Fruit fly (Drosophila melanogaster) whole organism, embryonic: ENCODE measurements around the gene CG10286.
A peak's percentile ranks its signal among the peaks of the same experiment; 100 is the strongest.

Experiments
- Abd-B ChIP-seq: fragments of 200-800 bp; sonication (Bioruptor generic); optimal IDR thresholded peaks from 2 replicates; lab custom pipeline; 2018; ENCODE audit warnings: missing biosample characterization, mild to moderate bottlenecking, missing genetic modification characterization, moderate library complexity
- Adf1 ChIP-seq: fragments of 200-800 bp; sonication (Bioruptor generic); IDR thresholded peaks from 2 replicates; pipeline ENCODE4 v1.3.6; 2022; ENCODE audit warnings: missing biosample characterization, missing genetic modification characterization
- B-H2 ChIP-seq: fragments of 200-800 bp; sonication (Bioruptor generic); optimal IDR thresholded peaks from 2 replicates; lab custom pipeline; 2018; ENCODE audit warnings: missing biosample characterization, mild to moderate bottlenecking, missing genetic modification characterization
- Blimp-1 ChIP-seq: fragments of 200-800 bp; sonication (Bioruptor generic); optimal IDR thresholded peaks from 3 replicates; lab custom pipeline; 2018; ENCODE audit warnings: missing biosample characterization, missing genetic modification characterization, mild to moderate bottlenecking, moderate library complexity, missing genetic modification reagents
- CG10147 ChIP-seq: fragments of 200-800 bp; sonication (Bioruptor generic); optimal IDR thresholded peaks from 2 replicates; lab custom pipeline; 2019; ENCODE audit warnings: missing biosample characterization, mild to moderate bottlenecking, missing genetic modification characterization, moderate library complexity
- CG10209 ChIP-seq: fragments of 200-800 bp; sonication (Bioruptor generic); optimal IDR thresholded peaks from 3 replicates; lab custom pipeline; 2017; ENCODE audit warnings: missing biosample characterization, mild to moderate bottlenecking, missing genetic modification characterization, missing genetic modification reagents
- CG1024 ChIP-seq: fragments of 200-800 bp; sonication (Bioruptor generic); IDR thresholded peaks from 2 replicates; pipeline ENCODE4 v1.3.6; 2022; ENCODE audit warnings: missing biosample characterization, missing genetic modification characterization
- CG10366 ChIP-seq: fragments of 200-800 bp; sonication (Bioruptor generic); IDR thresholded peaks from 2 replicates; pipeline ENCODE4 v1.3.6; 2022; ENCODE audit warnings: missing biosample characterization, missing genetic modification characterization
- CG11504 ChIP-seq: fragments of 200-800 bp; sonication (Bioruptor generic); optimal IDR thresholded peaks from 3 replicates; lab custom pipeline; 2019; ENCODE audit warnings: missing biosample characterization, mild to moderate bottlenecking, missing genetic modification characterization, moderate library complexity
- CG11695 ChIP-seq: fragments of 200-800 bp; sonication (Bioruptor generic); IDR thresholded peaks from 3 replicates; pipeline ENCODE4 v1.3.6; 2022; ENCODE audit warnings: missing biosample characterization, missing genetic modification characterization
- CG12155 ChIP-seq: fragments of 200-800 bp; sonication (Bioruptor generic); optimal IDR thresholded peaks from 3 replicates; lab custom pipeline; 2016; ENCODE audit warnings: missing biosample characterization, missing genetic modification characterization
- CG12769 ChIP-seq: fragments of 200-800 bp; sonication (Bioruptor generic); optimal IDR thresholded peaks from 2 replicates; lab custom pipeline; 2019; ENCODE audit warnings: missing biosample characterization, mild to moderate bottlenecking, missing genetic modification characterization, moderate library complexity
- CG12942 ChIP-seq: fragments of 200-800 bp; sonication (Bioruptor generic); optimal IDR thresholded peaks from 3 replicates; lab custom pipeline; 2016; ENCODE audit warnings: missing biosample characterization, missing genetic modification characterization
- CG13775 ChIP-seq: fragments of 200-800 bp; sonication (Bioruptor generic); optimal IDR thresholded peaks from 3 replicates; lab custom pipeline; 2017; ENCODE audit warnings: missing biosample characterization, mild to moderate bottlenecking, missing genetic modification characterization
- CG15011 ChIP-seq: fragments of 200-800 bp; sonication (Bioruptor generic); optimal IDR thresholded peaks from 3 replicates; lab custom pipeline; 2018; ENCODE audit warnings: missing biosample characterization, mild to moderate bottlenecking, missing genetic modification characterization
- CG15269 ChIP-seq: fragments of 200-800 bp; sonication (Bioruptor generic); optimal IDR thresholded peaks from 2 replicates; lab custom pipeline; 2018; ENCODE audit warnings: missing biosample characterization, mild to moderate bottlenecking, missing genetic modification characterization, moderate library complexity
- CG5180 ChIP-seq: fragments of 200-800 bp; sonication (Bioruptor generic); optimal IDR thresholded peaks from 3 replicates; lab custom pipeline; 2017; ENCODE audit warnings: missing biosample characterization, missing genetic modification characterization, mild to moderate bottlenecking, moderate library complexity, missing genetic modification reagents
- CG8290 ChIP-seq, 3 experiments: fragments of 200-800 bp; sonication (Bioruptor generic); optimal IDR thresholded peaks; 2 replicates each; lab custom pipeline; 2016 to 2019; ENCODE audit warnings: missing biosample characterization in 3 of 3, missing genetic modification characterization in 3 of 3, mild to moderate bottlenecking in 2 of 3, moderate library complexity in 1 of 3
- CG9876 ChIP-seq: fragments of 200-800 bp; sonication (Bioruptor generic); optimal IDR thresholded peaks from 2 replicates; lab custom pipeline; 2016; ENCODE audit warnings: missing biosample characterization, missing genetic modification characterization
- D ChIP-seq, 2 experiments: fragments of 200-800 bp in 1 of 2; fragments of >200 bp in 1 of 2; sonication (Bioruptor generic) in 1 of 2; optimal IDR thresholded peaks; 2 replicates in 1 of 2; 3 replicates in 1 of 2; lab custom pipeline; 2017; ENCODE audit warnings: mild to moderate bottlenecking in 1 of 2, missing biosample characterization in 1 of 2, missing genetic modification characterization in 1 of 2, missing genetic modification reagents in 1 of 2
- Dfd ChIP-seq, 2 experiments: fragments of >200 bp; optimal IDR thresholded peaks; 2 replicates each; lab custom pipeline; 2017; ENCODE audit warnings: missing biosample characterization in 2 of 2, missing genetic modification characterization in 2 of 2
- Hmr ChIP-seq: fragments of 200-800 bp; sonication (Bioruptor generic); optimal IDR thresholded peaks from 3 replicates; lab custom pipeline; 2017; ENCODE audit warnings: mild to moderate bottlenecking, missing biosample characterization, missing genetic modification reagents, missing genetic modification characterization
- Lhr ChIP-seq: fragments of 200-800 bp; sonication (Bioruptor generic); optimal IDR thresholded peaks from 3 replicates; lab custom pipeline; 2017; ENCODE audit warnings: mild to moderate bottlenecking, missing biosample characterization, missing genetic modification reagents, missing genetic modification characterization
- Mad ChIP-seq: fragments of 200-800 bp; sonication (Bioruptor generic); optimal IDR thresholded peaks from 2 replicates; lab custom pipeline; 2016; ENCODE audit warnings: missing biosample characterization, missing genetic modification characterization
- Med ChIP-seq: fragments of 200-800 bp; sonication (Bioruptor generic); peaks from one replicate; lab custom pipeline; 2016; ENCODE audit warnings: missing biosample characterization, missing genetic modification characterization, mild to moderate bottlenecking, inconsistent platforms, moderate library complexity
- Pdp1 ChIP-seq, 2 experiments: fragments of 200-800 bp; sonication (Bioruptor generic); optimal IDR thresholded peaks; 3 replicates each; lab custom pipeline; 2016; ENCODE audit warnings: missing biosample characterization in 2 of 2, missing genetic modification characterization in 2 of 2, mild to moderate bottlenecking in 1 of 2, moderate library complexity in 1 of 2
- Six4 ChIP-seq: fragments of 200-800 bp; sonication (Bioruptor generic); optimal IDR thresholded peaks from 2 replicates; lab custom pipeline; 2016; ENCODE audit warnings: missing biosample characterization, missing genetic modification characterization
- cas ChIP-seq: fragments of 200-800 bp; sonication (Bioruptor generic); IDR thresholded peaks from 2 replicates; pipeline ENCODE4 v1.3.6; 2022; ENCODE audit warnings: missing biosample characterization, missing genetic modification characterization
- grau ChIP-seq: fragments of 200-800 bp; optimal IDR thresholded peaks from 3 replicates; lab custom pipeline; 2019; ENCODE audit warnings: missing biosample characterization, mild to moderate bottlenecking, missing genetic modification characterization, moderate library complexity
- grn ChIP-seq: fragments of 200-800 bp; sonication (Bioruptor generic); optimal IDR thresholded peaks from 3 replicates; lab custom pipeline; 2017; ENCODE audit warnings: missing biosample characterization, missing genetic modification characterization
- hbn ChIP-seq: fragments of 200-800 bp; sonication (Bioruptor generic); IDR thresholded peaks from 2 replicates; pipeline ENCODE4 v1.3.6; 2022; ENCODE audit warnings: missing biosample characterization, missing genetic modification characterization; ENCODE audit not compliant: partially characterized antibody
- hth ChIP-seq: fragments of >200 bp; optimal IDR thresholded peaks from 2 replicates; lab custom pipeline; 2017; ENCODE audit warnings: inconsistent platforms
- lbe ChIP-seq: fragments of 200-800 bp; sonication (Bioruptor generic); optimal IDR thresholded peaks from 2 replicates; lab custom pipeline; 2016; ENCODE audit warnings: missing biosample characterization, mild to moderate bottlenecking, missing genetic modification characterization
- lilli ChIP-seq: fragments of 200-800 bp; sonication (Bioruptor generic); optimal IDR thresholded peaks from 3 replicates; lab custom pipeline; 2016; ENCODE audit warnings: missing biosample characterization, missing genetic modification characterization
- lmd ChIP-seq: fragments of 200-800 bp; sonication (Bioruptor generic); IDR thresholded peaks from 2 replicates; pipeline ENCODE4 v1.3.6; 2022; ENCODE audit warnings: missing biosample characterization, missing genetic modification characterization
- mld ChIP-seq: fragments of 200-800 bp; sonication (Bioruptor generic); IDR thresholded peaks from 3 replicates; pipeline ENCODE4 v1.3.6; 2022; ENCODE audit warnings: missing biosample characterization, missing genetic modification characterization; ENCODE audit not compliant: partially characterized antibody
- nerfin-2 ChIP-seq: fragments of 200-800 bp; sonication (Bioruptor generic); IDR thresholded peaks from 2 replicates; pipeline ENCODE4 v1.3.6; 2022; ENCODE audit warnings: missing biosample characterization, missing genetic modification characterization; ENCODE audit not compliant: partially characterized antibody
- nmo ChIP-seq: fragments of 200-800 bp; sonication (Bioruptor generic); optimal IDR thresholded peaks from 2 replicates; lab custom pipeline; 2018; ENCODE audit warnings: missing biosample characterization, mild to moderate bottlenecking, missing genetic modification characterization, moderate library complexity
- phol ChIP-seq: fragments of 200-800 bp; sonication (Bioruptor generic); optimal IDR thresholded peaks from 3 replicates; lab custom pipeline; 2018; ENCODE audit warnings: missing biosample characterization, mild to moderate bottlenecking, missing genetic modification characterization, moderate library complexity
- pita ChIP-seq: fragments of 200-800 bp; sonication (Bioruptor generic); optimal IDR thresholded peaks from 2 replicates; lab custom pipeline; 2017; ENCODE audit warnings: missing biosample characterization, mild to moderate bottlenecking, missing genetic modification characterization
- sd ChIP-seq: fragments of 200-800 bp; sonication (Bioruptor generic); optimal IDR thresholded peaks from 3 replicates; lab custom pipeline; 2018; ENCODE audit warnings: missing biosample characterization, mild to moderate bottlenecking, missing genetic modification characterization, moderate library complexity
- slou ChIP-seq: fragments of 200-800 bp; sonication (Bioruptor generic); optimal IDR thresholded peaks from 3 replicates; lab custom pipeline; 2016; ENCODE audit warnings: missing biosample characterization, missing genetic modification characterization
- sug ChIP-seq: fragments of 200-800 bp; optimal IDR thresholded peaks from 2 replicates; lab custom pipeline; 2019; ENCODE audit warnings: missing biosample characterization, mild to moderate bottlenecking, missing genetic modification characterization, moderate library complexity
- tin ChIP-seq: fragments of 200-800 bp; sonication (Bioruptor generic); optimal IDR thresholded peaks from 3 replicates; lab custom pipeline; 2016; ENCODE audit warnings: missing biosample characterization, missing genetic modification characterization
- twi ChIP-seq: fragments of 200-800 bp; optimal IDR thresholded peaks from 2 replicates; lab custom pipeline; 2019; ENCODE audit warnings: missing biosample characterization, mild to moderate bottlenecking, missing genetic modification characterization, moderate library complexity
- vnd ChIP-seq: fragments of 200-800 bp; sonication (Bioruptor generic); IDR thresholded peaks from 3 replicates; pipeline ENCODE4 v1.3.6; 2022; ENCODE audit warnings: missing biosample characterization, missing genetic modification characterization; ENCODE audit not compliant: partially characterized antibody

Gene CG10286

dm6 chr3R:6414439-6415344 lies 45.9 kb downstream of the CG10286 start (continued):
- TF ChIP-seq Hmr (GFP tag; lab: Kevin White, UChicago) (peak; percentile 36), CG12942 (no peak), grn (GFP tag; lab: Kevin White, UChicago) (peak; percentile 64), CG5180 (GFP tag; lab: Kevin White, UChicago) (no peak), slou (GFP tag; lab: Kevin White, UChicago) (peak; percentile 27), lbe (GFP tag; lab: Kevin White, UChicago) (no peak), lilli (GFP tag; lab: Kevin White, UChicago) (peak; percentile 6), Abd-B (no peak), grau (peak; percentile 53), vnd (GFP tag; lab: Robert Waterston, UW) (no peak), CG13775 (peak; percentile 8), twi (tag; lab: Kevin White, UChicago) (no peak), CG11695 (GFP tag; lab: Robert Waterston, UW) (0 out of 3 replicates have a peak, but pooled peaks have one; percentile 40), Blimp-1 (GFP tag; lab: Kevin White, UChicago) (peak; percentile 41), CG11504 (tag; lab: Kevin White, UChicago) (peak; percentile 74), Pdp1 (GFP tag; optimal IDR thresholded peaks at IDR 0.05; lab: Kevin White, UChicago) (no peak), Lhr (GFP tag; lab: Kevin White, UChicago) (no peak), Med (GFP tag; lab: Kevin White, UChicago) (peak; percentile 12), phol (tag; lab: Kevin White, UChicago) (peak; percentile 56), CG15269 (tag; lab: Kevin White, UChicago) (peak; percentile 55), hth (lab: Kevin White, UChicago) (no peak), CG15011 (GFP tag; lab: Kevin White, UChicago) (no peak), hbn (GFP tag; lab: Robert Waterston, UW) (no peak), lmd (0 out of 2 replicates have a peak, but pooled peaks have one; percentile 33), tin (GFP tag; lab: Kevin White, UChicago) (peak; percentile 22), cas (GFP tag; lab: Robert Waterston, UW) (no peak), CG12769 (peak; percentile 90), pita (GFP tag; lab: Kevin White, UChicago) (no peak), CG10209 (GFP tag; lab: Kevin White, UChicago) (peak; percentile 25), B-H2 (GFP tag; lab: Kevin White, UChicago) (peak; percentile 20), sd (tag; lab: Kevin White, UChicago) (peak; percentile 61), nerfin-2 (0 out of 2 replicates have a peak, but pooled peaks have one; percentile 26), Six4 (no peak), Adf1 (GFP tag; lab: Robert Waterston, UW) (peak; percentile 33; the same call in 1 of the 2 replicates), CG12155 (GFP tag; lab: Kevin White, UChicago) (peak; percentile 14), mld (no peak), Dfd (GFP tag; optimal IDR thresholded peaks at IDR 0.05; lab: Kevin White, UChicago) (no peak), CG8290 (GFP tag; optimal IDR thresholded peaks at IDR 0.05; lab: Kevin White, UChicago) (no peak), CG8290 (tag; optimal IDR thresholded peaks at IDR 0.05; lab: Kevin White, UChicago) (peak in 1 of 2 experiments; percentile 28), sug (peak; percentile 13), nmo (peak; percentile 52), CG10147 (GFP tag; lab: Kevin White, UChicago) (peak; percentile 30), CG10366 (GFP tag; lab: Robert Waterston, UW) (no peak), Mad (no peak), CG9876 (GFP tag; lab: Kevin White, UChicago) (no peak), D (optimal IDR thresholded peaks at IDR 0.05; lab: Kevin White, UChicago) (no peak), D (GFP tag; optimal IDR thresholded peaks at IDR 0.05; lab: Kevin White, UChicago) (peak; percentile 17), CG1024 (GFP tag; lab: Robert Waterston, UW) (no peak)
